Worm (Caenorhabditis elegans) whole organism, dauer: ENCODE data around the gene rfk-1.

Experiments
- unc-62 ChIP-seq: sonication (generic microtip); optimal IDR thresholded peaks from 2 replicates; lab custom pipeline; 2017; ENCODE audit warnings: missing biosample characterization, missing genetic modification reagents, missing genetic modification characterization

The rfk-1 gene

ce11 chrIV:10366018-10366417, 43.3 kb downstream of the rfk-1 start, which contains the start of gene sir-2.1:
Gene sir-2.1, minus strand, starts transcription at chrIV:10366229.
- TF ChIP-seq unc-62 (GFP tag; lab: Kevin White, UChicago): no peak

- TF ChIP-seq unc-62 (GFP tag; lab: Kevin White, UChicago): no peak
Observed at ce11 chrIV:10360336-10360735, 48.9 kb downstream of the rfk-1 start, which contains the start of gene ugt-59. Gene ugt-59, plus strand, starts transcription at chrIV:10360636.
